Fruit fly (Drosophila melanogaster) Kc167 (cell line): Measurements from ENCODE around the gene ng1.

ENCODE experiments used
- Myc ChIP-seq: fragments of >200 bp; optimal IDR thresholded peaks from 2 replicates; lab custom pipeline; 2017; ENCODE audit warnings: missing external identifiers
- Sin3A ChIP-seq: fragments of >200 bp; optimal IDR thresholded peaks from 2 replicates; lab custom pipeline; 2018; ENCODE audit warnings: missing external identifiers
- insv ChIP-seq: fragments of >200 bp; optimal IDR thresholded peaks from 3 replicates; lab custom pipeline; 2018; ENCODE audit warnings: missing external identifiers
- psq ChIP-seq: fragments of >200 bp; optimal IDR thresholded peaks from 2 replicates; lab custom pipeline; 2017; ENCODE audit warnings: missing external identifiers
- ttk ChIP-seq: sonication (Bioruptor generic); optimal IDR thresholded peaks from 2 replicates; lab custom pipeline; 2017; ENCODE audit warnings: missing external identifiers

DNA sequence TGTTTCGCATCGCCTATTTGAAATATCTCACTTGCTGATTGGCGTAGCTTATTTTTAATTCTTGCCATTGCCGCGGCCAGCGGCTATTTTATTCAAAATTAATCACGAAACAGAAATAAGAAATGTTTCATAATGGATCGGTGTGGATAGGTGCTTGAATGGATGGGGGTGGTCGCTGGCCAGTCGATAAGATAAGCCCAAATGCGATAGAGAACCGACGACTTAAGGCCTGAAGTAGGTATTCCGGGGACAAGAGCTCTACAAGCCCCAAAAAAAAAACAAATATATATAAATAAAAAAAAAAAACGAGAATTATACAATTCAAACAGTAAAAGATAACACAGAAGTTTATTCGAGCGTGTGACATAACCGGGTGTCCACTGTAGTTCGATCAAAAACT is 18.3 kb downstream of the ng1 start:
- TF ChIP-seq ttk (lab: Kevin White, UChicago) (no peak), psq (lab: Kevin White, UChicago) (no peak), Sin3A (no peak), insv (lab: Kevin White, UChicago) (no peak), Myc (lab: Kevin White, UChicago) (no peak)
